Worm (Caenorhabditis elegans): ENCODE results near the gene B0303.4.

ce11 chrIII:8658367-8658761, 31.3 kb upstream of the B0303.4 start:
- TF ChIP-seq T22C8.4 (GFP tag; IDR thresholded peaks at IDR 0.05) = no peak
- TF ChIP-seq ref-1 (GFP tag; conservative IDR thresholded peaks at IDR 0.05) = no peak
- TF ChIP-seq flt-1 (GFP tag; IDR thresholded peaks at IDR 0.05) = no peak
- no peak for TF ChIP-seq ztf-29 (GFP tag; IDR thresholded peaks at IDR 0.05)
- no peak for TF ChIP-seq tab-1 (GFP tag; IDR thresholded peaks at IDR 0.05)
- TF ChIP-seq klf-2 (GFP tag; conservative IDR thresholded peaks at IDR 0.05) = no peak
- no peak for TF ChIP-seq med-1 (GFP tag; optimal IDR thresholded peaks at IDR 0.05; ENCODE audit: insufficient read depth)
- TF ChIP-seq cog-1 (tag; optimal IDR thresholded peaks at IDR 0.05) = no peak

All from whole organism, midembryonic.